Fruit fly (Drosophila melanogaster): ENCODE measurements around the gene CG13083.

The CG13083 gene

dm6 chr2L:19530092-19530491 lies 42.8 kb downstream of the CG13083 start, which contains the start of gene CG10165:
TSS of gene CG10165 (minus strand) at chr2L:19530305.
- peak; percentile 70 for TF ChIP-seq sens (GFP tag)
- 0 out of 2 replicates have a peak, but pooled peaks have one; percentile 22 for TF ChIP-seq Nf-YA (GFP tag; IDR thresholded peaks at IDR 0.05)
- peak; percentile 56 for TF ChIP-seq zen (tag; optimal IDR thresholded peaks at IDR 0.05)
- TF ChIP-seq pzg (GFP tag; optimal IDR thresholded peaks at IDR 0.05): peak; percentile 43
- TF ChIP-seq Pdp1 (GFP tag; optimal IDR thresholded peaks at IDR 0.05): peak in 1 of 2 experiments; percentile 44
- no peak for TF ChIP-seq caup (GFP tag; optimal IDR thresholded peaks at IDR 0.05; ENCODE audit: severe bottlenecking)
- TF ChIP-seq trem (tag; optimal IDR thresholded peaks at IDR 0.05): peak; percentile 3
- TF ChIP-seq CG16779 (GFP tag; IDR thresholded peaks at IDR 0.05): no peak
- TF ChIP-seq CG1529 (GFP tag; optimal IDR thresholded peaks at IDR 0.05): no peak
- peak; percentile 4 for TF ChIP-seq CoRest (tag; optimal IDR thresholded peaks at IDR 0.05)
- TF ChIP-seq Hmx (GFP tag; optimal IDR thresholded peaks at IDR 0.05): no peak
- TF ChIP-seq lbe (GFP tag; optimal IDR thresholded peaks at IDR 0.05): peak; percentile 19
- peak; percentile 7 for TF ChIP-seq gfzf (GFP tag; optimal IDR thresholded peaks at IDR 0.05)
- peak; percentile 21 for TF ChIP-seq Ets97D (GFP tag; optimal IDR thresholded peaks at IDR 0.05)
- no peak for TF ChIP-seq CG11504 (tag; optimal IDR thresholded peaks at IDR 0.05)
- peak; percentile 3 for TF ChIP-seq CG4617 (GFP tag; optimal IDR thresholded peaks at IDR 0.05; ENCODE audit: borderline replicate concordance)
- peak; percentile 36; the same call in 1 of the 3 replicates for TF ChIP-seq CG34422 (GFP tag; IDR thresholded peaks at IDR 0.05)
- peak; percentile 12 for TF ChIP-seq BEAF-32 (GFP tag; optimal IDR thresholded peaks at IDR 0.05)
- TF ChIP-seq crp (GFP tag; optimal IDR thresholded peaks at IDR 0.05): peak; percentile 49 to 88
- peak; percentile 83 for TF ChIP-seq MBD-R2 (GFP tag; IDR thresholded peaks at IDR 0.05)
- peak; percentile 5 for TF ChIP-seq Sry-δ (GFP tag; optimal IDR thresholded peaks at IDR 0.05)
- TF ChIP-seq Dll (GFP tag; IDR thresholded peaks at IDR 0.05; ENCODE audit: partially characterized antibody): peak; percentile 45; the same call in 2 of the 4 replicates
- TF ChIP-seq stwl (tag; optimal IDR thresholded peaks at IDR 0.05): peak; percentile 49
- TF ChIP-seq inv (GFP tag; IDR thresholded peaks at IDR 0.05; ENCODE audit: partially characterized antibody): no peak
- peak; percentile 2 for TF ChIP-seq Fer1 (GFP tag; optimal IDR thresholded peaks at IDR 0.05)
- TF ChIP-seq Dp (GFP tag; optimal IDR thresholded peaks at IDR 0.05): peak; percentile 11
- 0 out of 2 replicates have a peak, but pooled peaks have one; percentile 12 for TF ChIP-seq E2f2 (GFP tag; IDR thresholded peaks at IDR 0.05)
- peak; percentile 28 for TF ChIP-seq MESR4 (GFP tag; optimal IDR thresholded peaks at IDR 0.05)
- TF ChIP-seq sob (GFP tag; IDR thresholded peaks at IDR 0.05): peak; percentile 5; the same call in 1 of the 2 replicates
- TF ChIP-seq CG8924 (tag; optimal IDR thresholded peaks at IDR 0.05): no peak
- peak; percentile 16 for TF ChIP-seq CG1603 (tag; optimal IDR thresholded peaks at IDR 0.05)
- peak; percentile 21 for TF ChIP-seq CG2120 (GFP tag; optimal IDR thresholded peaks at IDR 0.05)
- TF ChIP-seq CG10543 (GFP tag; optimal IDR thresholded peaks at IDR 0.05): no peak
- peak; percentile 57 for TF ChIP-seq exex (tag; optimal IDR thresholded peaks at IDR 0.05)
- peak; percentile 95 for TF ChIP-seq CG2116 (GFP tag; optimal IDR thresholded peaks at IDR 0.05)
- TF ChIP-seq Myb (GFP tag; optimal IDR thresholded peaks at IDR 0.05): peak; percentile 96
- peak; percentile 22 for TF ChIP-seq CG15514 (GFP tag; optimal IDR thresholded peaks at IDR 0.05)
- TF ChIP-seq vvl (GFP tag; IDR thresholded peaks at IDR 0.05): peak; percentile 47; the same call in 1 of the 2 replicates
- TF ChIP-seq B-H2 (GFP tag; optimal IDR thresholded peaks at IDR 0.05): peak; percentile 23
- TF ChIP-seq CG14710 (tag; optimal IDR thresholded peaks at IDR 0.05): peak; percentile 26
- TF ChIP-seq ewg (GFP tag; optimal IDR thresholded peaks at IDR 0.05): peak; percentile 33
- peak; percentile 60 for TF ChIP-seq Med (GFP tag)
- no peak for TF ChIP-seq CG4854 (GFP tag; optimal IDR thresholded peaks at IDR 0.05)
- peak; percentile 45; the same call in 1 of the 2 replicates for TF ChIP-seq Atf6 (GFP tag; IDR thresholded peaks at IDR 0.05)
- peak; percentile 94 for TF ChIP-seq CG10267 (tag; optimal IDR thresholded peaks at IDR 0.05)
- peak; percentile 56 for TF ChIP-seq CG9437 (GFP tag; optimal IDR thresholded peaks at IDR 0.05)
- TF ChIP-seq fru (optimal IDR thresholded peaks at IDR 0.05): no peak

Measured in whole organism, embryonic.